Fruit fly (Drosophila melanogaster) whole organism, embryonic: ENCODE measurements around the gene CG17717.
A peak's percentile ranks its signal among the peaks of the same experiment; 100 is the strongest.

Experiments
- CG15479 ChIP-seq: fragments of 200-800 bp; sonication (Bioruptor generic); optimal IDR thresholded peaks from 3 replicates; lab custom pipeline; 2019; ENCODE audit warnings: missing biosample characterization, mild to moderate bottlenecking, missing genetic modification characterization, moderate library complexity
- CG17612 ChIP-seq: fragments of 200-800 bp; sonication (Bioruptor generic); IDR thresholded peaks from 2 replicates; pipeline ENCODE4 v1.3.6; 2022; ENCODE audit warnings: missing biosample characterization, missing genetic modification characterization
- CG8359 ChIP-seq: fragments of 200-800 bp; sonication (Bioruptor generic); optimal IDR thresholded peaks from 2 replicates; lab custom pipeline; 2017; ENCODE audit warnings: missing biosample characterization, mild to moderate bottlenecking, missing genetic modification characterization, borderline replicate concordance
- MTF-1 ChIP-seq: fragments of 200-800 bp; sonication (Bioruptor generic); optimal IDR thresholded peaks from 2 replicates; lab custom pipeline; 2018; ENCODE audit warnings: missing biosample characterization, mild to moderate bottlenecking, missing genetic modification characterization, borderline replicate concordance
- Med ChIP-seq: fragments of 200-800 bp; sonication (Bioruptor generic); peaks from one replicate; lab custom pipeline; 2016; ENCODE audit warnings: missing biosample characterization, missing genetic modification characterization, mild to moderate bottlenecking, inconsistent platforms, moderate library complexity
- fru ChIP-seq: fragments of >200 bp; optimal IDR thresholded peaks from 2 replicates; lab custom pipeline; 2017
- mam ChIP-seq: fragments of 200-800 bp; sonication (Bioruptor generic); optimal IDR thresholded peaks from 3 replicates; lab custom pipeline; 2016; ENCODE audit warnings: missing biosample characterization, missing genetic modification characterization
- nom ChIP-seq: fragments of 200-800 bp; sonication (Bioruptor generic); optimal IDR thresholded peaks from 2 replicates; lab custom pipeline; 2017; ENCODE audit warnings: missing biosample characterization, missing genetic modification characterization, mild to moderate bottlenecking, moderate library complexity, missing genetic modification reagents
- psq ChIP-seq: fragments of 200-800 bp; sonication (Bioruptor generic); optimal IDR thresholded peaks from 2 replicates; lab custom pipeline; 2017; ENCODE audit warnings: missing biosample characterization, missing genetic modification characterization
- sens ChIP-seq: fragments of 200-800 bp; sonication (Bioruptor generic); peaks from one replicate; lab custom pipeline; 2016; ENCODE audit warnings: missing biosample characterization, missing genetic modification characterization
- seq ChIP-seq: fragments of 200-800 bp; sonication (Bioruptor generic); IDR thresholded peaks from 2 replicates; pipeline ENCODE4 v1.3.6; 2022; ENCODE audit warnings: missing biosample characterization, missing genetic modification characterization

- TF ChIP-seq fru: no peak
- TF ChIP-seq nom (GFP tag; lab: Kevin White, UChicago): no peak
- peak; percentile 40; the same call in 1 of the 2 replicates for TF ChIP-seq CG17612 (GFP tag; lab: Robert Waterston, UW)
- TF ChIP-seq CG15479 (GFP tag; lab: Kevin White, UChicago): no peak
- TF ChIP-seq sens (GFP tag; lab: Kevin White, UChicago): peak; percentile 96
- TF ChIP-seq MTF-1 (GFP tag; lab: Kevin White, UChicago): peak; percentile 97
- TF ChIP-seq CG8359 (GFP tag; lab: Kevin White, UChicago): peak; percentile 83
- TF ChIP-seq seq (GFP tag; lab: Robert Waterston, UW): peak; percentile 85
- peak; percentile 81 for TF ChIP-seq Med (GFP tag; lab: Kevin White, UChicago)
- TF ChIP-seq psq: peak; percentile 42
- no peak for TF ChIP-seq mam
These were observed 17.7 kb upstream of the CG17717 start for dm6 chrX:6571234-6571915.
